Worm (Caenorhabditis elegans) whole organism, mixed stage, embryonic: ENCODE results near the gene M01F1.4.

Experiments
- M03D4.4 ChIP-seq: sonication (generic microtip); optimal IDR thresholded peaks from 2 replicates; lab custom pipeline; 2017; ENCODE audit warnings: mild to moderate bottlenecking, missing genetic modification characterization, missing compliant biosample characterization
- bed-3 ChIP-seq: fragments of 200-800 bp; sonication (Bioruptor generic); optimal IDR thresholded peaks from 3 replicates; lab custom pipeline; 2018; ENCODE audit warnings: mild to moderate bottlenecking, missing genetic modification characterization, moderate library complexity, missing compliant biosample characterization
- blmp-1 ChIP-seq: fragments of 150-350 bp; optimal IDR thresholded peaks from 2 replicates; lab custom pipeline; 2014; ENCODE audit warnings: missing biosample characterization, missing genetic modification characterization
- ceh-39 ChIP-seq: fragments of 150-350 bp; optimal IDR thresholded peaks from 2 replicates; lab custom pipeline; 2014; ENCODE audit warnings: missing biosample characterization, missing genetic modification characterization
- ceh-43 ChIP-seq: fragments of 200-800 bp; sonication (Bioruptor generic); optimal IDR thresholded peaks from 2 replicates; lab custom pipeline; 2018; ENCODE audit warnings: mild to moderate bottlenecking, missing genetic modification characterization, moderate library complexity, missing compliant biosample characterization
- ces-1 ChIP-seq: fragments of 150-350 bp; optimal IDR thresholded peaks from 2 replicates; lab custom pipeline; 2014; ENCODE audit warnings: missing biosample characterization, missing genetic modification reagents, missing genetic modification characterization
- cnd-1 ChIP-seq: fragments of 200-800 bp; sonication (Bioruptor generic); optimal IDR thresholded peaks from 2 replicates; lab custom pipeline; 2018; ENCODE audit warnings: mild to moderate bottlenecking, missing genetic modification characterization, missing compliant biosample characterization
- drap-1 ChIP-seq: fragments of 200-800 bp; sonication (Bioruptor generic); optimal IDR thresholded peaks from 3 replicates; lab custom pipeline; 2018; ENCODE audit warnings: mild to moderate bottlenecking, missing genetic modification characterization, missing compliant biosample characterization
- elt-1 ChIP-seq: sonication (generic microtip); optimal IDR thresholded peaks from 2 replicates; lab custom pipeline; 2017; ENCODE audit warnings: missing genetic modification characterization, mild to moderate bottlenecking, missing compliant biosample characterization, antibody characterized with exemption, moderate library complexity, borderline replicate concordance; ENCODE audit not compliant: insufficient read depth
- elt-3 ChIP-seq: fragments of 150-350 bp; optimal IDR thresholded peaks from 2 replicates; lab custom pipeline; 2014; ENCODE audit warnings: missing biosample characterization, missing genetic modification characterization
- flh-1 ChIP-seq: fragments of 200-800 bp; sonication (Bioruptor generic); optimal IDR thresholded peaks from 2 replicates; lab custom pipeline; 2018; ENCODE audit warnings: mild to moderate bottlenecking, missing genetic modification characterization, moderate library complexity, missing compliant biosample characterization
- ham-2 ChIP-seq: fragments of 200-800 bp; sonication (Bioruptor generic); optimal IDR thresholded peaks from 2 replicates; lab custom pipeline; 2018; ENCODE audit warnings: mild to moderate bottlenecking, missing genetic modification characterization, missing compliant biosample characterization
- hlh-1 ChIP-seq: fragments of 150-350 bp; optimal IDR thresholded peaks from 2 replicates; lab custom pipeline; 2014; ENCODE audit warnings: missing biosample characterization, missing genetic modification reagents, missing genetic modification characterization
- lin-13 ChIP-seq: fragments of 150-350 bp; optimal IDR thresholded peaks from 2 replicates; lab custom pipeline; 2014; ENCODE audit warnings: missing biosample characterization, missing genetic modification characterization
- lin-32 ChIP-seq: fragments of 200-800 bp; sonication (Bioruptor generic); optimal IDR thresholded peaks from 2 replicates; lab custom pipeline; 2018; ENCODE audit warnings: mild to moderate bottlenecking, missing genetic modification characterization, missing compliant biosample characterization
- lsy-2 ChIP-seq: fragments of 150-350 bp; optimal IDR thresholded peaks from 2 replicates; lab custom pipeline; 2014; ENCODE audit warnings: missing biosample characterization, missing genetic modification characterization
- mab-5 ChIP-seq: fragments of 150-350 bp; optimal IDR thresholded peaks from 2 replicates; lab custom pipeline; 2014; ENCODE audit warnings: missing biosample characterization, missing genetic modification characterization
- mep-1 ChIP-seq: fragments of 150-350 bp; optimal IDR thresholded peaks from 2 replicates; lab custom pipeline; 2017; ENCODE audit warnings: missing biosample characterization, missing genetic modification reagents, missing genetic modification characterization, inconsistent platforms
- mls-2 ChIP-seq: sonication (generic microtip); optimal IDR thresholded peaks from 2 replicates; lab custom pipeline; 2016; ENCODE audit warnings: mild to moderate bottlenecking, missing genetic modification characterization, moderate library complexity, missing compliant biosample characterization
- nhr-12 ChIP-seq: fragments of 150-350 bp; optimal IDR thresholded peaks from 2 replicates; lab custom pipeline; 2014; ENCODE audit warnings: missing biosample characterization, missing genetic modification characterization
- nhr-2 ChIP-seq: fragments of 150-350 bp; optimal IDR thresholded peaks from 2 replicates; lab custom pipeline; 2014; ENCODE audit warnings: missing biosample characterization, missing genetic modification characterization
- nhr-237 ChIP-seq: fragments of 150-350 bp; optimal IDR thresholded peaks from 2 replicates; lab custom pipeline; 2014; ENCODE audit warnings: missing biosample characterization, missing genetic modification characterization
- nhr-28 ChIP-seq: fragments of 150-350 bp; optimal IDR thresholded peaks from 2 replicates; lab custom pipeline; 2014; ENCODE audit warnings: missing biosample characterization, missing genetic modification characterization
- nhr-76 ChIP-seq: sonication (generic microtip); optimal IDR thresholded peaks from 2 replicates; lab custom pipeline; 2017; ENCODE audit warnings: missing biosample characterization, missing genetic modification characterization
- pha-4 ChIP-seq: fragments of 150-350 bp; optimal IDR thresholded peaks from 2 replicates; lab custom pipeline; 2018; ENCODE audit warnings: missing biosample characterization, missing genetic modification reagents, missing genetic modification characterization
- sem-2 ChIP-seq: fragments of 200-800 bp; sonication (Bioruptor generic); optimal IDR thresholded peaks from 2 replicates; lab custom pipeline; 2018; ENCODE audit warnings: mild to moderate bottlenecking, missing genetic modification characterization, missing compliant biosample characterization
- snpc-4 ChIP-seq: fragments of 150-350 bp; optimal IDR thresholded peaks from 2 replicates; lab custom pipeline; 2014; ENCODE audit warnings: missing biosample characterization, missing genetic modification characterization
- sptf-1 ChIP-seq: sonication (generic microtip); optimal IDR thresholded peaks from 2 replicates; lab custom pipeline; 2017; ENCODE audit warnings: mild to moderate bottlenecking, missing genetic modification characterization, moderate library complexity, missing compliant biosample characterization
- tbx-8 ChIP-seq: fragments of 200-800 bp; sonication (Bioruptor generic); optimal IDR thresholded peaks from 2 replicates; lab custom pipeline; 2018; ENCODE audit warnings: mild to moderate bottlenecking, missing genetic modification characterization, moderate library complexity, missing compliant biosample characterization
- unc-120 ChIP-seq: sonication (generic microtip); optimal IDR thresholded peaks from 2 replicates; lab custom pipeline; 2017; ENCODE audit warnings: missing genetic modification characterization, missing compliant biosample characterization; ENCODE audit not compliant: poor library complexity, severe bottlenecking
- unc-39 ChIP-seq: fragments of 150-350 bp; optimal IDR thresholded peaks from 2 replicates; lab custom pipeline; 2014; ENCODE audit warnings: missing biosample characterization, missing genetic modification characterization
- unc-62 ChIP-seq: fragments of 150-350 bp; optimal IDR thresholded peaks from 2 replicates; lab custom pipeline; 2014; ENCODE audit warnings: missing biosample characterization, missing genetic modification reagents, missing genetic modification characterization
- zip-8 ChIP-seq: fragments of 150-350 bp; optimal IDR thresholded peaks from 2 replicates; lab custom pipeline; 2014; ENCODE audit warnings: missing biosample characterization, missing genetic modification characterization
- ztf-11 ChIP-seq: fragments of 150-350 bp; optimal IDR thresholded peaks from 2 replicates; lab custom pipeline; 2014; ENCODE audit warnings: missing biosample characterization, missing genetic modification characterization

The M01F1.4 gene

DNA sequence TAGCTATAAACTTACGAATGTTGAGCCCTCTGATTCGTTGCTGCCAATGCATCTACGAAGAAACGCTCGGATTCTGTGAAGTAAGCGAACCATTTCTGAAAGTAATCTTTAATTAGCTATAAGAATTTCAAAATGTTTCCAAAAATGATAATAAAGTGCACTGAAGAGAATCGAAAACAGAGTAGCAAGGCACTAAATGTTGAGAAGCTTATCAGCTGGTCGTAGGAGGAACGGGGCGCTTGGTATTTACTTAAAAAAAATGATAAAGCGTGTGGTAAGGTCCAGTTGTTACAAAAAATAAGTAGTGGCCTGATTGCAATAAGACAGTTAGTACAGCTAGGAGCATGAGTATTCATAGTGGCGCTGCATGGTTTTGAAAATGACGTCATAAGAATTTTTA is 36.5 kb upstream of the M01F1.4 start, which contains the start of gene C54C6.7:
Gene C54C6.7, minus strand, starts transcription at position 101 of the 400 bp plus-strand sequence.
- TF ChIP-seq lsy-2 = no peak
- no peak for TF ChIP-seq drap-1 (GFP tag; lab: Kevin White, UChicago)
- peak; percentile 9 for TF ChIP-seq zip-8
- TF ChIP-seq nhr-28 (tag; lab: Kevin White, UChicago) = no peak
- TF ChIP-seq cnd-1 (tag; lab: Kevin White, UChicago) = no peak
- TF ChIP-seq blmp-1 = no peak

DNA sequence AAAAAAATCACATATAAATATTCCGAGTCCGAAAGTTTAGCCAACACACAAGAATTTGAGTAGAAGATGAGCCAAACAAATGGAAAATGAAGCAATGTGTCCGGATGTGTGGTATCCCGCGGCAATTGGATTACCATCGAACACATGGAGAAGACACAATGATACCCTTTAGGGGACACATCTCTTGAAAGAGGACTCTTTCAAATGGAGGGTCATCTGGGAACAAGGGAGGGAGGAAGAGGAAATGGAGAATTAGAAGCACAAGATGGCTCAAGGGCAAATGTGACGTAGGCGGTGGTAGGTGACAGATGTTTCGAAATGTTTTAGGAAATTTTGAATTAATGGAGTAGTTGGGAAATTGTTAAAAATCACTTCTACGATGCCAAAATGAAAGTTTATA is 33.2 kb upstream of the M01F1.4 start:
- TF ChIP-seq lin-32 (GFP tag; lab: Kevin White, UChicago) = peak; percentile 48
- TF ChIP-seq ces-1 (GFP tag; lab: Kevin White, UChicago) = peak; percentile 98
- TF ChIP-seq cnd-1 (tag; lab: Kevin White, UChicago) = peak; percentile 83
- no peak for TF ChIP-seq pha-4 (tag; lab: Kevin White, UChicago)
- peak; percentile 56 for TF ChIP-seq unc-62
- TF ChIP-seq ham-2 = no peak
- no peak for TF ChIP-seq ztf-11 (tag; lab: Kevin White, UChicago)

DNA sequence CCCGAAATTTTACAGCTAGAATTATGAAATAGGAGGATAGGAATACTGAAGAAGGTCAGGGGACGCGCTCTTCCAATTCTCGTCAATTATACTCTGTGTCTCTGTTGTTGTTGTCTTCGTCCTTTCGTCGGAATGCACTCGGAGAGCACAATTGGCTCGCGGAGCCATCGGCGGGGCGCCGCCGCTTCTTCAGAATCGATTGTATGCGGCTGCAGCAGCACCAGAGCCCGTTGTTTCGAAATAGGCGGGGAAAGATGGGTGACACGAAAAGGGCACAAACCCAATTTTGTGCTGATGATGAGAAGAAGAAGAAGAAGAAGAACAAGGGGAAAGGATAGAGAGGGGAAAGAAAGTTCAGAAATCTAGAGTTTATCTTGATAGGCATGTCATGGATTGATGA is 32.3 kb upstream of the M01F1.4 start:
- TF ChIP-seq zip-8 = no peak
- TF ChIP-seq nhr-2 (tag; lab: Kevin White, UChicago) = no peak
- no peak for TF ChIP-seq ceh-39 (tag; lab: Kevin White, UChicago)
- no peak for TF ChIP-seq tbx-8
- TF ChIP-seq sptf-1 (tag; lab: Kevin White, UChicago) = no peak
- TF ChIP-seq ceh-43 = no peak
- TF ChIP-seq ces-1 (GFP tag; lab: Kevin White, UChicago) = peak; percentile 89
- no peak for TF ChIP-seq blmp-1
- no peak for TF ChIP-seq unc-39 (tag; lab: Kevin White, UChicago)

DNA sequence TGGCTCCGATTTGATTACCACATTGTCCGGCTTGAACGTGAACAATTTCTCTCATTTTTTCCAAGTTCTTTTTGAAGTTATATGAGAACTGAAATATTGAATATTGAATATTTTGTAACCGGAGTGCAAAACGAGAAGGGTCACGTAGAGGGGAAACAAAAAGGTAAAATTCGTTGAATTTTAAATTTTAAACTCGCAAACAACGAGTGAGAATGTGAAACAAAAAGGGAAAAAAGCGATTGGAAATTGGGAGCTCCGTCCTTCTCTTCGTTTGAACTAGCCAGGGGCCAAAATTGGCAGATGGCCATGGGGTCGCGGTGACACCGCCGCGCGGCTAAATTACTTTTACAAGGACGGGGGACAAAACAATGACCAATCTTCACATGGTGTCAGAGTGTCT is 31.7 kb upstream of the M01F1.4 start, which contains the start of gene ben-1:
Gene ben-1, minus strand, starts transcription at position 101 of the 400 bp plus-strand sequence.
- TF ChIP-seq flh-1 (GFP tag; lab: Kevin White, UChicago) (no peak), M03D4.4 (tag; lab: Kevin White, UChicago) (no peak), bed-3 (GFP tag; lab: Kevin White, UChicago) (no peak), unc-39 (tag; lab: Kevin White, UChicago) (no peak), mls-2 (tag; lab: Kevin White, UChicago) (no peak), nhr-28 (tag; lab: Kevin White, UChicago) (no peak), nhr-2 (tag; lab: Kevin White, UChicago) (no peak)

DNA sequence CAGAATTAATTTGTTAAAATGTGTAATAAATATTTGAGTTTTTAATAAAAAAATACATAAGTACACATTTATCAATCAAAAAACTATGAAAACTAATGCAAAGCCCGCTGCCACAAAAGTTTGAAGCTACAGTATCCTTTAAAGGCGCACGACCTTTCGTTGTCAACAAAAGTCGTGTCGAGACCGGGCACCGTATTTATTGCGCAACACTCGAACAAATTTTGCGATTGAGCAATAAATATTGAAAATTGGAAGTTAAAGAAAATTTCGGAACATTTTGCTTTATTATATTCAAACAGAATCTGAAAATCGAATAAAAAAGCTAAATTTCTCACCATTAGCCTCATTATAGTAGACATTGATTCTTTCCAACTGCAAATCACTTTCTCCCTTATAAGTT is 31.3 kb upstream of the M01F1.4 start:
- TF ChIP-seq nhr-2 (tag; lab: Kevin White, UChicago) (no peak), zip-8 (peak; percentile 92)

DNA sequence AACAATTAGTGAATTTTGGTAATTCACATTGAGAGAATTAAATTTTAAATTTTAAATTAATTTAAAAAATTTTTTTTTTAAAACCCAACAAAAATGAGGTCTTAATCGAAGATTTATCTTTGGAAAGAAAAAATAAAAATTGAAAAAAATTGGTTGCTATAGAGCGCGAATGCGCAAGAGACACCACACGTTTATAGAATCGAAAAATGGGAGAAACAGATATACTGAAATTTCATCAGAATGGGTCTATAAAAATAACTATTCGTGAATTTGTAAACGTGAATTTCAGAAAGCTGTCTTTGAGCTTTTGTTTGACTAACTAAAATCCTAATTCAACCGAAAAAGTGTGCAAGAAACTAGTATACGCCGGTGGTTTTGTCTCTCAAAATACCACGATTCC is 30.6 kb upstream of the M01F1.4 start:
- TF ChIP-seq tbx-8 = peak; percentile 56
- no peak for TF ChIP-seq drap-1 (GFP tag; lab: Kevin White, UChicago)
- peak; percentile 6 for TF ChIP-seq mep-1 (tag; lab: Kevin White, UChicago)
- TF ChIP-seq elt-3 (tag; lab: Kevin White, UChicago) = no peak
- no peak for TF ChIP-seq lin-32 (GFP tag; lab: Kevin White, UChicago)
- no peak for TF ChIP-seq nhr-76 (tag; lab: Kevin White, UChicago)
- TF ChIP-seq elt-1 (tag; lab: Kevin White, UChicago) = no peak
- TF ChIP-seq sem-2 (GFP tag; lab: Kevin White, UChicago) = no peak
- TF ChIP-seq nhr-237 (tag; lab: Kevin White, UChicago) = peak; percentile 56
- peak; percentile 52 for TF ChIP-seq sptf-1 (tag; lab: Kevin White, UChicago)
- peak; percentile 22 for TF ChIP-seq ceh-39 (tag; lab: Kevin White, UChicago)
- TF ChIP-seq nhr-2 (tag; lab: Kevin White, UChicago) = peak; percentile 10
- peak; percentile 64 for TF ChIP-seq lsy-2

DNA sequence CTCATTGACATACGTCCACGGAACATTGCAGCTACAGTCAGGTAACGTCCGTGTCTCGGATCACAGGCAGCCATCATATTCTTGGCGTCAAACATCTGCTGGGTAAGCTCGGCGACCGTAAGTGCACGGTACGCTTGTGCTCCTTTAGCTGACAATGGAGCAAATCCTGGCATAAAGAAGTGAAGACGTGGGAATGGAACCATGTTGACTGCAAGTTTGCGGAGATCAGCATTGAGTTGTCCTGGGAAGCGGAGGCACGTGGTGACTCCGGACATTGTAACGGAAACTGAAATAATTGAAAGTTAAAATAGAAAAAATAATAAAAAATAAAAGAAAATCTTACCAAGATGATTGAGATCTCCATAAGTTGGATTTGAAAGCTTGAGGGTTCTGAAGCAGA is 29.7 kb upstream of the M01F1.4 start:
- TF ChIP-seq snpc-4 (tag; lab: Kevin White, UChicago) = no peak
- no peak for TF ChIP-seq unc-120 (tag; lab: Kevin White, UChicago)
- no peak for TF ChIP-seq elt-1 (tag; lab: Kevin White, UChicago)
- TF ChIP-seq lin-13 (tag; lab: Kevin White, UChicago) = no peak
- no peak for TF ChIP-seq ceh-39 (tag; lab: Kevin White, UChicago)
- TF ChIP-seq mab-5 = no peak
- TF ChIP-seq nhr-76 (tag; lab: Kevin White, UChicago) = no peak
- TF ChIP-seq blmp-1 = no peak
- no peak for TF ChIP-seq mep-1 (tag; lab: Kevin White, UChicago)
- no peak for TF ChIP-seq drap-1 (GFP tag; lab: Kevin White, UChicago)
- TF ChIP-seq mls-2 (tag; lab: Kevin White, UChicago) = no peak
- TF ChIP-seq nhr-12 = no peak
- TF ChIP-seq hlh-1 (tag; lab: Kevin White, UChicago) = no peak
